Worm (Caenorhabditis elegans): ENCODE results near the gene T14B4.20.

DNA sequence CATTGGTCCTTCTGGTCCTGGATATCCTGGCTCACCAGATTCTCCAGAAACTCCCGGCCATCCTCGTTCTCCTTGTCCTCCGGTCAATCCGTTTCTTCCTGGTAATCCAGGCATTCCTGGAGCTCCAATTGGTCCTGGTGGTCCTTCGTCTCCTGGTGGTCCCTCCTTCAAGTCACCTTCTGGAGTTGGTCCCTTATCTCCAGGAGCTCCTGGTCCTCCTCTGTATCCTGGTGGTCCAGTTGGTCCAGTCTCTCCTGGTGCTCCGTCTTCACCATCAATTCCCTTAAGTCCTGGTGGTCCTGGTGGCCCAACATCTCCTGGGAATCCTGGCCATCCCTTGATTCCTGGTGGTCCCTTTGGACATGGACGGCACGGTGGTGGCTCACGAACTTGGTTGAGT is 6.1 kb upstream of the T14B4.20 start:
- TF ChIP-seq zip-5 (tag; optimal IDR thresholded peaks at IDR 0.05), result no peak
- TF ChIP-seq hlh-30 (tag; optimal IDR thresholded peaks at IDR 0.05; ENCODE audit: insufficient read depth), result no peak
- no peak for TF ChIP-seq madf-2 (tag; optimal IDR thresholded peaks at IDR 0.05)
- no peak for TF ChIP-seq lim-6 (tag; optimal IDR thresholded peaks at IDR 0.05)
- no peak for TF ChIP-seq K09A11.1 (tag; optimal IDR thresholded peaks at IDR 0.05; ENCODE audit: insufficient read depth)
- TF ChIP-seq pqm-1 (tag; optimal IDR thresholded peaks at IDR 0.05), result no peak
- TF ChIP-seq F13H6.1 (tag; optimal IDR thresholded peaks at IDR 0.05), result no peak
- no peak for TF ChIP-seq pros-1 (tag; optimal IDR thresholded peaks at IDR 0.05)
- no peak for TF ChIP-seq nhr-11 (tag; optimal IDR thresholded peaks at IDR 0.05)
- TF ChIP-seq sox-2 (GFP tag; IDR thresholded peaks at IDR 0.05), result no peak
- TF ChIP-seq ceh-45 (GFP tag; IDR thresholded peaks at IDR 0.05), result no peak

Measured in whole organism, late embryonic.